Fruit fly (Drosophila melanogaster): ENCODE data around the gene CG16721.

The CG16721 gene

dm6 chrX:5901628-5902213 lies 22.1 kb downstream of the CG16721 start (continued):
- TF ChIP-seq cg (GFP tag; optimal IDR thresholded peaks at IDR 0.05), result peak; percentile 90
- TF ChIP-seq vfl (GFP tag; optimal IDR thresholded peaks at IDR 0.05), result no peak
- no peak for TF ChIP-seq Hey (tag; optimal IDR thresholded peaks at IDR 0.05)
- TF ChIP-seq Oaz (GFP tag; IDR thresholded peaks at IDR 0.05), result no peak
- no peak for TF ChIP-seq Awh (GFP tag; IDR thresholded peaks at IDR 0.05)
- no peak for TF ChIP-seq bab2 (GFP tag; optimal IDR thresholded peaks at IDR 0.05)
- TF ChIP-seq CG14014 (GFP tag; IDR thresholded peaks at IDR 0.05), result no peak; the same call in 1 of the 2 replicates
- TF ChIP-seq Kr (GFP tag; optimal IDR thresholded peaks at IDR 0.05), result no peak
- no peak for TF ChIP-seq disco-r (GFP tag; optimal IDR thresholded peaks at IDR 0.05)
- no peak for TF ChIP-seq zen2 (GFP tag; IDR thresholded peaks at IDR 0.05; ENCODE audit: partially characterized antibody)
- TF ChIP-seq dan (GFP tag; IDR thresholded peaks at IDR 0.05), result no peak
- peak; percentile 32 for TF ChIP-seq psq (GFP tag; optimal IDR thresholded peaks at IDR 0.05)
- TF ChIP-seq NC2α (GFP tag; optimal IDR thresholded peaks at IDR 0.05), result no peak
- peak; percentile 43 for TF ChIP-seq CG13894 (tag; optimal IDR thresholded peaks at IDR 0.05)
- TF ChIP-seq Mad (GFP tag; optimal IDR thresholded peaks at IDR 0.05), result peak; percentile 40
- TF ChIP-seq ro (GFP tag; IDR thresholded peaks at IDR 0.05), result no peak
- 0 out of 3 replicates have a peak, but pooled peaks have one; percentile 5 for TF ChIP-seq otp (GFP tag; IDR thresholded peaks at IDR 0.05)
- no peak for TF ChIP-seq Sry-δ (GFP tag; optimal IDR thresholded peaks at IDR 0.05)
- no peak for TF ChIP-seq Dfd (GFP tag; optimal IDR thresholded peaks at IDR 0.05)
- TF ChIP-seq unc-4 (GFP tag; IDR thresholded peaks at IDR 0.05; ENCODE audit: partially characterized antibody), result peak; percentile 40; the same call in 1 of the 2 replicates
- TF ChIP-seq Dref (GFP tag; IDR thresholded peaks at IDR 0.05), result no peak
- no peak for TF ChIP-seq CG30020 (tag; optimal IDR thresholded peaks at IDR 0.05)
- no peak for TF ChIP-seq schlank (tag; optimal IDR thresholded peaks at IDR 0.05)
- no peak for TF ChIP-seq Lhr (GFP tag; optimal IDR thresholded peaks at IDR 0.05)
- TF ChIP-seq bsh (GFP tag; optimal IDR thresholded peaks at IDR 0.05), result no peak
- TF ChIP-seq CG12659 (GFP tag; optimal IDR thresholded peaks at IDR 0.05), result peak; percentile 34
- TF ChIP-seq twi (tag; optimal IDR thresholded peaks at IDR 0.05), result no peak
- TF ChIP-seq btn (GFP tag; optimal IDR thresholded peaks at IDR 0.05), result no peak
- no peak for TF ChIP-seq tup (GFP tag; optimal IDR thresholded peaks at IDR 0.05)
- no peak for TF ChIP-seq CHES-1-like (GFP tag; optimal IDR thresholded peaks at IDR 0.05)
- no peak for TF ChIP-seq ac (GFP tag; optimal IDR thresholded peaks at IDR 0.05)
- TF ChIP-seq fd102C (GFP tag; optimal IDR thresholded peaks at IDR 0.05), result no peak
- TF ChIP-seq Sin3A (optimal IDR thresholded peaks at IDR 0.05), result no peak
- peak; percentile 35 for TF ChIP-seq kni (GFP tag; optimal IDR thresholded peaks at IDR 0.05)
- TF ChIP-seq Mes4 (GFP tag; optimal IDR thresholded peaks at IDR 0.05), result no peak
- TF ChIP-seq CG8765 (GFP tag; IDR thresholded peaks at IDR 0.05), result no peak
- TF ChIP-seq CG11456 (GFP tag; IDR thresholded peaks at IDR 0.05), result peak; percentile 68; the same call in 1 of the 3 replicates
- TF ChIP-seq z (GFP tag; IDR thresholded peaks at IDR 0.05), result no peak
- TF ChIP-seq lmd (GFP tag; IDR thresholded peaks at IDR 0.05), result no peak; the same call in 1 of the 2 replicates
- TF ChIP-seq CG6791 (GFP tag; IDR thresholded peaks at IDR 0.05; ENCODE audit: partially characterized antibody), result 0 out of 3 replicates have a peak, but pooled peaks have one; percentile 19
- no peak for TF ChIP-seq CG15073 (GFP tag; optimal IDR thresholded peaks at IDR 0.05)
- peak; percentile 29 for TF ChIP-seq Vsx1 (GFP tag; optimal IDR thresholded peaks at IDR 0.05)
- peak; percentile 78 for TF ChIP-seq lilli (GFP tag; optimal IDR thresholded peaks at IDR 0.05)
- no peak for TF ChIP-seq az2 (GFP tag; optimal IDR thresholded peaks at IDR 0.05)
- TF ChIP-seq croc (GFP tag; conservative IDR thresholded peaks at IDR 0.05), result no peak
- no peak for TF ChIP-seq ap (GFP tag; IDR thresholded peaks at IDR 0.05)
- TF ChIP-seq emc (GFP tag; optimal IDR thresholded peaks at IDR 0.05), result no peak
- no peak for TF ChIP-seq Hmx (GFP tag; optimal IDR thresholded peaks at IDR 0.05)
- peak; percentile 73; the same call in 1 of the 2 replicates for TF ChIP-seq rib (GFP tag; IDR thresholded peaks at IDR 0.05)
- no peak for TF ChIP-seq E2f2 (GFP tag; IDR thresholded peaks at IDR 0.05)
- TF ChIP-seq Bgb (GFP tag; IDR thresholded peaks at IDR 0.05; ENCODE audit: partially characterized antibody), result peak; percentile 45; the same call in 1 of the 2 replicates
